Worm (Caenorhabditis elegans): ENCODE results near the gene R02F2.1.

The R02F2.1 gene

ce11 chrIII:5501358-5502287, at the start of gene R02F2.1:
Gene R02F2.1 (plus strand): TSS chrIII:5501885.
- no peak for TF ChIP-seq hlh-8 (tag; optimal IDR thresholded peaks at IDR 0.05)
- TF ChIP-seq hlh-30 (tag; optimal IDR thresholded peaks at IDR 0.05; ENCODE audit: insufficient read depth), result peak; percentile 7

ce11 chrIII:5453290-5453689, 48.4 kb upstream of the R02F2.1 start, which contains the start of gene F48E8.4:
Gene F48E8.4 (plus strand): TSS chrIII:5453590.
- TF ChIP-seq lin-11 (tag; optimal IDR thresholded peaks at IDR 0.05), result no peak
- no peak for TF ChIP-seq nfya-1 (tag; optimal IDR thresholded peaks at IDR 0.05)
- TF ChIP-seq madf-2 (tag; optimal IDR thresholded peaks at IDR 0.05), result no peak
- no peak for TF ChIP-seq che-1 (tag; optimal IDR thresholded peaks at IDR 0.05)

DNA sequence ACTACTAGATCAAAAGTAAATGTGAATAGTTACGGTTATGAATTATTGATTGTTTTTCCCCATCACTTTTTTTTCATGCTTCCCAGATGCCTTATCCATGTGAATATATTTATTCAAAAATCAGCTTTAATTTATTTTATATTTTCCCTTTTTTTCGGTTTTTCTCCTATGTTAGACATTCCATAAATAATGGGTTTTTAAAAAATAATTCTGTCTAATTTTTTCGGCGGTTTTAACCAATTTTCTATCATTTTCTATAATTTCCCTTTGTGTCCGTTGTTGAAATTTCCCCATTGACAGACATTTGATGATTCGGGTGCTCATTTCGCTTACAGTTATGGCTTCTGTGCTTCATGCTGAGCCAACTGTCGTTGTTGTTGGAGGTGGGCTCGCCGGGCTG, 40.6 kb upstream of the R02F2.1 start, which contains the start of gene F48E8.3:
Gene F48E8.3, plus strand, starts transcription at position 301 of the 400 bp plus-strand sequence.
- TF ChIP-seq K09A11.1 (tag; optimal IDR thresholded peaks at IDR 0.05; ENCODE audit: insufficient read depth) (no peak), ama-1 (optimal IDR thresholded peaks at IDR 0.05) (no peak), fkh-10 (GFP tag; optimal IDR thresholded peaks at IDR 0.05) (no peak), pqm-1 (tag; optimal IDR thresholded peaks at IDR 0.05) (no peak), ceh-18 (tag; optimal IDR thresholded peaks at IDR 0.05) (no peak), hlh-15 (tag; optimal IDR thresholded peaks at IDR 0.05) (no peak), ceh-31 (tag; optimal IDR thresholded peaks at IDR 0.05) (no peak), dve-1 (tag; optimal IDR thresholded peaks at IDR 0.05) (no peak), sox-4 (tag; optimal IDR thresholded peaks at IDR 0.05) (no peak), hlh-13 (GFP tag; optimal IDR thresholded peaks at IDR 0.05) (no peak), ceh-48 (tag; optimal IDR thresholded peaks at IDR 0.05) (no peak), eyg-1 (tag; optimal IDR thresholded peaks at IDR 0.05) (no peak), mec-3 (tag; optimal IDR thresholded peaks at IDR 0.05; ENCODE audit: borderline replicate concordance) (no peak), F13H6.1 (tag; optimal IDR thresholded peaks at IDR 0.05) (no peak), ceh-2 (tag; optimal IDR thresholded peaks at IDR 0.05) (no peak), ref-2 (tag; optimal IDR thresholded peaks at IDR 0.05) (no peak), lim-6 (tag; optimal IDR thresholded peaks at IDR 0.05) (no peak), ceh-6 (GFP tag; optimal IDR thresholded peaks at IDR 0.05) (no peak)

ce11 chrIII:5464077-5464476, 37.6 kb upstream of the R02F2.1 start, which contains the start of gene F48E8.2:
Gene F48E8.2 (plus strand): TSS chrIII:5464377.
- no peak for TF ChIP-seq dmd-4 (tag; optimal IDR thresholded peaks at IDR 0.05; ENCODE audit: borderline replicate concordance)
- TF ChIP-seq fkh-10 (GFP tag; optimal IDR thresholded peaks at IDR 0.05), result no peak
- TF ChIP-seq fkh-6 (tag; optimal IDR thresholded peaks at IDR 0.05), result no peak
- TF ChIP-seq C08G9.2 (tag; optimal IDR thresholded peaks at IDR 0.05), result no peak
- no peak for TF ChIP-seq hlh-15 (tag; optimal IDR thresholded peaks at IDR 0.05)
- TF ChIP-seq sdc-2 (tag; optimal IDR thresholded peaks at IDR 0.05), result no peak
- TF ChIP-seq ceh-22 (tag; optimal IDR thresholded peaks at IDR 0.05), result no peak
- no peak for TF ChIP-seq ceh-31 (tag; optimal IDR thresholded peaks at IDR 0.05)
- no peak for TF ChIP-seq nhr-232 (tag; optimal IDR thresholded peaks at IDR 0.05)
- TF ChIP-seq ref-2 (tag; optimal IDR thresholded peaks at IDR 0.05), result no peak
- no peak for TF ChIP-seq unc-42 (tag; optimal IDR thresholded peaks at IDR 0.05)
- no peak for TF ChIP-seq ahr-1 (tag; optimal IDR thresholded peaks at IDR 0.05)
- TF ChIP-seq T23F11.4 (GFP tag; optimal IDR thresholded peaks at IDR 0.05), result no peak
- TF ChIP-seq Y22D7AL.16 (tag; optimal IDR thresholded peaks at IDR 0.05), result no peak
- no peak for TF ChIP-seq mec-3 (tag; optimal IDR thresholded peaks at IDR 0.05; ENCODE audit: borderline replicate concordance)
- no peak for TF ChIP-seq tbx-2 (tag; optimal IDR thresholded peaks at IDR 0.05)
- TF ChIP-seq hlh-13 (GFP tag; optimal IDR thresholded peaks at IDR 0.05), result no peak
- no peak for TF ChIP-seq ceh-24 (tag; optimal IDR thresholded peaks at IDR 0.05)
- no peak for TF ChIP-seq zip-5 (tag; optimal IDR thresholded peaks at IDR 0.05)
- no peak for TF ChIP-seq hlh-30 (tag; optimal IDR thresholded peaks at IDR 0.05; ENCODE audit: insufficient read depth)
